Worm (Caenorhabditis elegans): ENCODE measurements around the gene C35C5.9.

Gene C35C5.9

ce11 chrX:11569744-11570359, 33.5 kb downstream of the C35C5.9 start:
- no peak for TF ChIP-seq tbx-8 (GFP tag; optimal IDR thresholded peaks at IDR 0.05)
- no peak for TF ChIP-seq ztf-11 (tag; optimal IDR thresholded peaks at IDR 0.05)
- no peak for TF ChIP-seq nhr-28 (tag; optimal IDR thresholded peaks at IDR 0.05)
- TF ChIP-seq ceh-43 (GFP tag; optimal IDR thresholded peaks at IDR 0.05): no peak
- no peak for TF ChIP-seq bed-3 (GFP tag; optimal IDR thresholded peaks at IDR 0.05)
- TF ChIP-seq ces-1 (GFP tag; optimal IDR thresholded peaks at IDR 0.05): peak; percentile 98

DNA sequence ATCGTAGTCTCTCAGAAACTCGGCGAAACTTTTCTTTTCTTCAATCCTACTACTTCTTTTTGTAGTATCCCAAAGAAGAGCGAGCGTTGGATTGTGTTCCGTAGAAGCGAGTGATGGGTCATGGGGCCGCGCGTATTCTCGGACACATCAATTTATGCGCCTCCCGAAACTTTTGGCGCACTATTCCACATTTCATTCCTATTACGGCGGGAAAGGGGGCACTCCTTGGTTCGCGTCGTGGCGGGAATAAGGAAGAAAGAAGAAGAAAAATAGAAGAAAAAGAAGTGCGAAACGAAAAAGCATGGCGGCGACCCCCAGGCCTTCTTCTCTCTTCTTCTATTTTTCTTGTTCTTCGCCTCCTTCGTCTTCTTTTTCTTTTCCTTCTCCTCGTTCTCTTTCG, 35.3 kb downstream of the C35C5.9 start:
- TF ChIP-seq unc-120 (tag; optimal IDR thresholded peaks at IDR 0.05; ENCODE audit: poor library complexity, severe bottlenecking): no peak
- no peak for TF ChIP-seq drap-1 (GFP tag; optimal IDR thresholded peaks at IDR 0.05)
- no peak for TF ChIP-seq zip-8 (tag; optimal IDR thresholded peaks at IDR 0.05)
- peak; percentile 46 for TF ChIP-seq ces-1 (GFP tag; optimal IDR thresholded peaks at IDR 0.05)
- TF ChIP-seq nhr-12 (tag; optimal IDR thresholded peaks at IDR 0.05): no peak

DNA sequence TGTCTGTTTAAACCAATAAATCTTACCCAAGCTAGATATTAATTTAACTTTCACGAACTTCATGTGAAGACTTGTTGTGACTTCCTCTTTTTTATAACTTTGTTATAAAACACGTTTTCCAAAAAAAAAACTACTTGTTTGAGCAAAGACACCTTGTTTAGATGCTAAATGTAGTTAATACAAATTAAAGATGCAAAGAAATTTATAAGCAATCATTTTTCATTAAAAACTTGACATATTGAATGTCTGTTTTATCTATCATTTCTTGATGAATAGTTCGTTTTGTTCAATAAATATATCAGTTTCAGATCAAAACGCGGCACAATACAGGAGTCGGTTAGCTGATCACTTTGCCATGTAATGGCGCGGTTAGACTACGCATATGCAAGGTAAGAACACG, 35.8 kb downstream of the C35C5.9 start, which contains the start of gene frm-3:
Gene frm-3 (plus strand): TSS at position 301 of the 400 bp plus-strand sequence.
- TF ChIP-seq pha-4 (tag; optimal IDR thresholded peaks at IDR 0.05): no peak
- TF ChIP-seq zip-8 (tag; optimal IDR thresholded peaks at IDR 0.05): no peak
- no peak for TF ChIP-seq lin-32 (GFP tag; optimal IDR thresholded peaks at IDR 0.05)
- TF ChIP-seq nhr-2 (tag; optimal IDR thresholded peaks at IDR 0.05): no peak
- TF ChIP-seq lsy-2 (tag; optimal IDR thresholded peaks at IDR 0.05): no peak
- no peak for TF ChIP-seq mls-2 (tag; optimal IDR thresholded peaks at IDR 0.05)
- no peak for TF ChIP-seq flh-1 (GFP tag; optimal IDR thresholded peaks at IDR 0.05)
- TF ChIP-seq bed-3 (GFP tag; optimal IDR thresholded peaks at IDR 0.05): no peak
- TF ChIP-seq drap-1 (GFP tag; optimal IDR thresholded peaks at IDR 0.05): no peak
- no peak for TF ChIP-seq unc-62 (GFP tag; optimal IDR thresholded peaks at IDR 0.05)
- TF ChIP-seq sptf-1 (tag; optimal IDR thresholded peaks at IDR 0.05): no peak

DNA sequence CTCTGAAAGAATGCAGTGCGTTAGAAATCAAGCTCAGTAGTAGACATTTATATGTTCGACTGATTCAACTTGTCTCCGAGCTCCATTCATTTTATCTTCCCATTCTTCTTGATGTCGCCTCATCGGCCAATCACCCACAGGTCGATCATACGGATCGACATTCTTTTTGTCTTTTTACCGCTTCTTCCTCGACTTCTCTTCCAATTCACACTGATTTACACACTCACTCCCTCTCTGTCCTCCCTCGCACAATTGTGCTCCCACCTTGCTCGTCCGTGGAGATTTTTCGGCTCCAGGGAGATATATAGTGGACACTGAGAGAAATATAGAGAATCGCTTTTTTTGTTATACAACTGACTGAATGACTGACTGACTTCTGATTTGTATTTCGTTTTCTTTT, 37.8 kb downstream of the C35C5.9 start:
- TF ChIP-seq snpc-4 (tag; optimal IDR thresholded peaks at IDR 0.05) (no peak), sem-2 (GFP tag; optimal IDR thresholded peaks at IDR 0.05) (no peak), sptf-1 (tag; optimal IDR thresholded peaks at IDR 0.05) (no peak), unc-120 (tag; optimal IDR thresholded peaks at IDR 0.05; ENCODE audit: poor library complexity, severe bottlenecking) (peak; percentile 37), lsy-2 (tag; optimal IDR thresholded peaks at IDR 0.05) (no peak)

- TF ChIP-seq snpc-4 (tag; optimal IDR thresholded peaks at IDR 0.05) (no peak), ceh-43 (GFP tag; optimal IDR thresholded peaks at IDR 0.05) (no peak), unc-120 (tag; optimal IDR thresholded peaks at IDR 0.05; ENCODE audit: poor library complexity, severe bottlenecking) (peak; percentile 55), drap-1 (GFP tag; optimal IDR thresholded peaks at IDR 0.05) (peak; percentile 7), unc-62 (GFP tag; optimal IDR thresholded peaks at IDR 0.05) (peak; percentile 79), elt-1 (tag; optimal IDR thresholded peaks at IDR 0.05; ENCODE audit: borderline replicate concordance, insufficient read depth) (no peak), unc-39 (tag; optimal IDR thresholded peaks at IDR 0.05) (no peak), mls-2 (tag; optimal IDR thresholded peaks at IDR 0.05) (no peak), bed-3 (GFP tag; optimal IDR thresholded peaks at IDR 0.05) (no peak), hlh-1 (tag; optimal IDR thresholded peaks at IDR 0.05) (peak; percentile 53), lin-13 (tag; optimal IDR thresholded peaks at IDR 0.05) (no peak), lsy-2 (tag; optimal IDR thresholded peaks at IDR 0.05) (no peak), nhr-237 (tag; optimal IDR thresholded peaks at IDR 0.05) (no peak), blmp-1 (tag; optimal IDR thresholded peaks at IDR 0.05) (no peak), sem-2 (GFP tag; optimal IDR thresholded peaks at IDR 0.05) (no peak), ces-1 (GFP tag; optimal IDR thresholded peaks at IDR 0.05) (no peak), flh-1 (GFP tag; optimal IDR thresholded peaks at IDR 0.05) (no peak), nhr-2 (tag; optimal IDR thresholded peaks at IDR 0.05) (no peak), nhr-28 (tag; optimal IDR thresholded peaks at IDR 0.05) (no peak)
These were observed 40.2 kb downstream of the C35C5.9 start for ce11 chrX:11576429-11577088.

DNA sequence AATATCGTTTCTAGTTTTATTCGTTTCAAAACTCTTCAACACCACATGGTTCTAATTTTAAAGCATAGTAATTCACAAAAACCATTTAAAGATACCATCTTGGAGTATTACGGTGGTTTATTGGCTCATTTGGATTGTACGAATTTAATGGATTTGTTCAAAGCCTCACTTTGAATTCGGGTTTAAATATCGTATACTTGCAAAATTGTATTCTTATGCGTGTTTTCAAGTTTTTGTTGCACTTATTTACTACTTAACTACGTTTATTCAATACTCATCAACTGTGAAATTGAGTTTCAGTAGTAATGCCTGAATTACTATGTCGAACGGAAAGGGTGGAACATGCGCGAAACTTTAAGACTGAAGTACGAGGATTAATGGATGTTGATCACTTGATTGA, 49.0 kb downstream of the C35C5.9 start, which contains the start of gene abts-2:
Gene abts-2 (plus strand): TSS at position 301 of the 400 bp plus-strand sequence.
- TF ChIP-seq blmp-1 (tag; optimal IDR thresholded peaks at IDR 0.05) (no peak), tbx-8 (GFP tag; optimal IDR thresholded peaks at IDR 0.05) (no peak), ces-1 (GFP tag; optimal IDR thresholded peaks at IDR 0.05) (no peak), mep-1 (tag; optimal IDR thresholded peaks at IDR 0.05) (no peak), ham-2 (GFP tag; optimal IDR thresholded peaks at IDR 0.05) (no peak), sem-2 (GFP tag; optimal IDR thresholded peaks at IDR 0.05) (no peak), cnd-1 (tag; optimal IDR thresholded peaks at IDR 0.05) (no peak), ceh-43 (GFP tag; optimal IDR thresholded peaks at IDR 0.05) (no peak), zip-8 (tag; optimal IDR thresholded peaks at IDR 0.05) (no peak), M03D4.4 (tag; optimal IDR thresholded peaks at IDR 0.05) (no peak), hlh-1 (tag; optimal IDR thresholded peaks at IDR 0.05) (no peak), nhr-237 (tag; optimal IDR thresholded peaks at IDR 0.05) (no peak), lin-32 (GFP tag; optimal IDR thresholded peaks at IDR 0.05) (no peak), nhr-28 (tag; optimal IDR thresholded peaks at IDR 0.05) (no peak)

All from whole organism, mixed stage, embryonic.